Worm (Caenorhabditis elegans) whole organism, L4 larva: Measurements from ENCODE around the gene ifc-2.

Experiments
- F10B5.3 ChIP-seq: sonication (generic microtip); optimal IDR thresholded peaks from 2 replicates; lab custom pipeline; 2016; ENCODE audit warnings: mild to moderate bottlenecking, missing genetic modification characterization, missing compliant biosample characterization
- ZK337.2 ChIP-seq: fragments of 200-800 bp; sonication (Bioruptor generic); IDR thresholded peaks from 2 replicates; pipeline ENCODE4 v1.3.6; 2022; ENCODE audit warnings: missing genetic modification reagents, missing genetic modification characterization, missing compliant biosample characterization
- ZK546.5 ChIP-seq, 2 experiments: sonication (generic microtip); optimal IDR thresholded peaks; 2 replicates each; lab custom pipeline; 2017; ENCODE audit warnings: missing biosample characterization in 2 of 2, missing genetic modification characterization in 2 of 2
- daf-12 ChIP-seq: fragments of 150-350 bp; optimal IDR thresholded peaks from 2 replicates; lab custom pipeline; 2014; ENCODE audit warnings: missing biosample characterization, missing genetic modification reagents, missing genetic modification characterization
- lin-1 ChIP-seq: fragments of 200-800 bp; sonication (Bioruptor generic); IDR thresholded peaks from 2 replicates; pipeline ENCODE4 v1.3.6; 2022; ENCODE audit warnings: missing genetic modification reagents, missing genetic modification characterization, missing compliant biosample characterization
- lir-3 ChIP-seq: sonication (generic microtip); optimal IDR thresholded peaks from 2 replicates; lab custom pipeline; 2016; ENCODE audit warnings: mild to moderate bottlenecking, missing genetic modification characterization, missing compliant biosample characterization
- mdl-1 ChIP-seq, 2 experiments: fragments of 150-350 bp in 1 of 2; sonication (generic microtip) in 1 of 2; optimal IDR thresholded peaks; 2 replicates each; lab custom pipeline; 2014 to 2017; ENCODE audit warnings: missing biosample characterization in 2 of 2, missing genetic modification characterization in 2 of 2
- nhr-10 ChIP-seq: fragments of 150-350 bp; optimal IDR thresholded peaks from 2 replicates; lab custom pipeline; 2014; ENCODE audit warnings: missing biosample characterization, missing genetic modification characterization
- nhr-11 ChIP-seq: fragments of 150-350 bp; optimal IDR thresholded peaks from 2 replicates; lab custom pipeline; 2014; ENCODE audit warnings: missing biosample characterization, missing genetic modification characterization
- pha-4 ChIP-seq, 2 experiments: fragments of 150-350 bp in 1 of 2; fragments of 200-800 bp in 1 of 2; sonication (Bioruptor generic) in 1 of 2; IDR thresholded peaks in 1 of 2; optimal IDR thresholded peaks in 1 of 2; 2 replicates each; pipeline versions ENCODE4 v1.3.6 to Lab custom; 2014 to 2022; ENCODE audit warnings: missing genetic modification characterization in 2 of 2, missing genetic modification reagents in 2 of 2, missing biosample characterization in 1 of 2, missing compliant biosample characterization in 1 of 2
- snpc-4 ChIP-seq: fragments of 150-350 bp; optimal IDR thresholded peaks from 2 replicates; lab custom pipeline; 2014; ENCODE audit warnings: missing biosample characterization, missing genetic modification characterization
- unc-39 ChIP-seq: sonication (generic microtip); optimal IDR thresholded peaks from 2 replicates; lab custom pipeline; 2017; ENCODE audit warnings: missing biosample characterization, missing genetic modification characterization
- zag-1 ChIP-seq: fragments of 150-350 bp; optimal IDR thresholded peaks from 2 replicates; lab custom pipeline; 2014; ENCODE audit warnings: missing biosample characterization, missing genetic modification characterization
- zip-2 ChIP-seq: fragments of 150-350 bp; optimal IDR thresholded peaks from 2 replicates; lab custom pipeline; 2014; ENCODE audit warnings: missing biosample characterization, missing genetic modification characterization

ce11 chrX:651616-652015, 3.1 kb downstream of the ifc-2 start:
- TF ChIP-seq lir-3 (no peak), nhr-10 (tag; lab: Kevin White, UChicago) (no peak), lin-1 (GFP tag; lab: Robert Waterston, UW) (no peak), zag-1 (tag; lab: Kevin White, UChicago) (no peak), ZK546.5 (tag; optimal IDR thresholded peaks at IDR 0.05; lab: Kevin White, UChicago) (no peak), zip-2 (tag; lab: Kevin White, UChicago) (no peak), pha-4 (GFP tag; IDR thresholded peaks at IDR 0.05; lab: Robert Waterston, UW) (no peak), pha-4 (tag; optimal IDR thresholded peaks at IDR 0.05; lab: Kevin White, UChicago) (no peak), F10B5.3 (no peak), mdl-1 (tag; optimal IDR thresholded peaks at IDR 0.05; lab: Kevin White, UChicago) (no peak), unc-39 (tag; lab: Kevin White, UChicago) (no peak), nhr-11 (tag; lab: Kevin White, UChicago) (no peak), daf-12 (no peak), snpc-4 (tag; lab: Kevin White, UChicago) (no peak), ZK337.2 (GFP tag; lab: Robert Waterston, UW) (no peak)
